Worm (Caenorhabditis elegans) whole organism, L4 larva: ENCODE data around the gene B0336.12.

Experiments used
- F10B5.3 ChIP-seq: sonication (generic microtip); optimal IDR thresholded peaks from 2 replicates; lab custom pipeline; 2016; ENCODE audit warnings: mild to moderate bottlenecking, missing genetic modification characterization, missing compliant biosample characterization
- ZK337.2 ChIP-seq: fragments of 200-800 bp; sonication (Bioruptor generic); IDR thresholded peaks from 2 replicates; pipeline ENCODE4 v1.3.6; 2022; ENCODE audit warnings: missing genetic modification reagents, missing genetic modification characterization, missing compliant biosample characterization
- ceh-28 ChIP-seq: fragments of 150-350 bp; optimal IDR thresholded peaks from 2 replicates; lab custom pipeline; 2014; ENCODE audit warnings: missing biosample characterization, missing genetic modification reagents, missing genetic modification characterization
- cey-2 ChIP-seq: sonication (generic microtip); optimal IDR thresholded peaks from 3 replicates; lab custom pipeline; 2017; ENCODE audit warnings: missing genetic modification characterization, mild to moderate bottlenecking, missing compliant biosample characterization, antibody characterized with exemption, borderline replicate concordance; ENCODE audit not compliant: insufficient read depth
- dve-1 ChIP-seq: sonication (generic microtip); optimal IDR thresholded peaks from 2 replicates; lab custom pipeline; 2017; ENCODE audit warnings: antibody characterized with exemption, mild to moderate bottlenecking, missing genetic modification characterization, missing compliant biosample characterization; ENCODE audit not compliant: insufficient read depth
- lin-15B ChIP-seq: fragments of 150-350 bp; sonication (generic microtip); optimal IDR thresholded peaks from 3 replicates; lab custom pipeline; 2014; ENCODE audit warnings: missing biosample characterization, missing genetic modification characterization
- mep-1 ChIP-seq: fragments of 150-350 bp; sonication (generic microtip); optimal IDR thresholded peaks from 3 replicates; lab custom pipeline; 2014; ENCODE audit warnings: missing biosample characterization, missing genetic modification characterization
- nhr-111 ChIP-seq: fragments of 200-800 bp; sonication (Bioruptor generic); optimal IDR thresholded peaks from 2 replicates; lab custom pipeline; 2018; ENCODE audit warnings: mild to moderate bottlenecking, missing genetic modification characterization, missing compliant biosample characterization
- nhr-76 ChIP-seq: fragments of 150-350 bp; optimal IDR thresholded peaks from 2 replicates; lab custom pipeline; 2014; ENCODE audit warnings: missing biosample characterization, missing genetic modification characterization
- pha-4 ChIP-seq, 2 experiments: fragments of 150-350 bp in 1 of 2; fragments of 200-800 bp in 1 of 2; sonication (Bioruptor generic) in 1 of 2; IDR thresholded peaks in 1 of 2; optimal IDR thresholded peaks in 1 of 2; 2 replicates each; pipeline versions ENCODE4 v1.3.6 to Lab custom; 2014 to 2022; ENCODE audit warnings: missing genetic modification characterization in 2 of 2, missing genetic modification reagents in 2 of 2, missing biosample characterization in 1 of 2, missing compliant biosample characterization in 1 of 2
- unc-130 ChIP-seq: sonication (generic microtip); optimal IDR thresholded peaks from 2 replicates; lab custom pipeline; 2016; ENCODE audit warnings: missing genetic modification reagents, missing genetic modification characterization, missing compliant biosample characterization
- unc-62 ChIP-seq, 3 experiments: fragments of 150-350 bp in 1 of 3; sonication (generic microtip); optimal IDR thresholded peaks in 2 of 3; peaks in 1 of 3; 1 replicate in 1 of 3; 2 replicates in 2 of 3; lab custom pipeline; 2014 to 2017; ENCODE audit warnings: missing biosample characterization in 3 of 3, missing genetic modification characterization in 3 of 3, missing genetic modification reagents in 3 of 3, missing genotype in 1 of 3
- ztf-11 ChIP-seq: fragments of 150-350 bp; optimal IDR thresholded peaks from 2 replicates; lab custom pipeline; 2014; ENCODE audit warnings: missing biosample characterization, missing genetic modification characterization

DNA sequence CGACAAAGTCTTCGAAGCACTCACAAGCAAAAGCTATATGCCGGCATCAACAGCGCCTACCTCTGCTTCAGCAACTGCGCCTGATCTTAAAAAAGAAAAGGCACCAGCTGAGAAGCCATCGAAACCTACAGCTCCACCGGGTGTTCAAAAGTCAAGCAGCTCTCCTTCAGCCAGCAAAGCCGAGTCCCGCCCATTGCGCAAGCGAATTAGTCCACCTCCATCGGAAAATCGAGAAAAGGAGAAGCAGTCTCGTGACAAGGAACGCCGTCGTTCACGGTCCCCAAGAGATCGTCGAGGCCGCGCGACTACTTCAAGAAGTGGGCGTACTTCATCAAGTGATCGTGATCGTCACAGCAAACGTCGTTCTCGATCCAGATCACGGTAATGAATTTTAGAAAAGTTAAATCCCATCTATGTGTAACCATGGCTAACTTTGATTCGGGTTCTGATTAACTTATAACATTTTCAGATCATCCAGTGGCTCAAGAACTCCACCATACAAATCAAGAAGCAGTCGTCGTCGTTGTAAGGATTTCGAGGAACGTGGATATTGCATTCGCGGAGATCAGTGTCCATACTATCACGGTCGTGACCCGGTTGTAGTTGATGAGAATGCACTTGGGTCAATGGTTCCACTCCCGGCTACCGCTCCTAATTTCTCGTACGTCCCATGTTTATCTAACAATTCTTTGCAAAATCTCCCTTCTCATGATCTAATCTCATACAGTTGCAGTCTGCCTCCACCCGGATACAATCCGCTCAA, 2.1 kb upstream of the B0336.12 start:
- TF ChIP-seq lin-15B (tag; lab: Kevin White, UChicago) (no peak), ceh-28 (tag; lab: Kevin White, UChicago) (no peak), nhr-76 (tag; lab: Kevin White, UChicago) (no peak), nhr-111 (no peak), mep-1 (no peak), ztf-11 (no peak), pha-4 (GFP tag; IDR thresholded peaks at IDR 0.05; lab: Robert Waterston, UW) (no peak), pha-4 (tag; optimal IDR thresholded peaks at IDR 0.05; lab: Kevin White, UChicago) (no peak), ZK337.2 (GFP tag; lab: Robert Waterston, UW) (no peak), cey-2 (tag; lab: Kevin White, UChicago) (no peak), F10B5.3 (tag; lab: Kevin White, UChicago) (no peak), unc-130 (no peak), dve-1 (tag; lab: Kevin White, UChicago) (no peak), unc-62 (GFP tag; optimal IDR thresholded peaks at IDR 0.05 in 1 of 2; lab: Kevin White, UChicago) (peak in 1 of 2 experiments; percentile 32), unc-62 (tag; optimal IDR thresholded peaks at IDR 0.05; lab: Kevin White, UChicago) (no peak)
